Fruit fly (Drosophila melanogaster): Measurements from ENCODE around the gene BoYb.

- TF ChIP-seq psq (optimal IDR thresholded peaks at IDR 0.05): no peak
- no peak for TF ChIP-seq CG8478 (optimal IDR thresholded peaks at IDR 0.05)
- TF ChIP-seq usp (GFP tag; optimal IDR thresholded peaks at IDR 0.05): no peak
These were observed 29.8 kb upstream of the BoYb start, which contains the start of the genes CG11109 and Arf1 for dm6 chr3L:22871845-22872361.
